Worm (Caenorhabditis elegans): ENCODE measurements around the gene F59B2.14.
"Not testable (repeated sequence)": the region's sequence is repeated elsewhere in the genome, so short reads cannot be mapped to it uniquely, and the experiment has no call there.

The F59B2.14 gene

ce11 chrIII:8996686-8997085, 25.7 kb downstream of the F59B2.14 start, which contains the start of gene skat-1:
Gene skat-1, minus strand, starts transcription at chrIII:8996786.
- TF ChIP-seq unc-62 (GFP tag; optimal IDR thresholded peaks at IDR 0.05) = no peak

DNA sequence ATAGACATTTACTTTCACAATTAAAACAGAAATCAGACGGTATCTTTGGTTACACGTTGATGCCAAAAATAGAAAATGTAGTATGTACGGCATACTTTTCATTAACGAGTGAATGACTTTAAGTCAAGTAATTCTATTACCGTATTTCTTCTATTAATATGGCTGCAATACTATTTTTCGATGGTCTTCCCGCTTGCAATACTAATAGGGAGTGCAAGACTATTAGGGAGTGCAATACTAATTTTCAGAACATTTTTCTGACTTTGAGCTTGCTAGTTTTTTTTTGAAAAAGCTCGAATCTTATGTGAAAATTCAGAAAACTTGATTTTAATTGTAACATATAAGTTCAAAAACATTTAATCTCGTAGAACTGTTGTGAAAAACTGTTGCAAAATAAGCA, 32.7 kb downstream of the F59B2.14 start, which contains the start of gene R08D7.7:
Gene R08D7.7, plus strand, starts transcription at position 301 of the 400 bp plus-strand sequence.
- not testable (repeated sequence) for TF ChIP-seq unc-62 (GFP tag; optimal IDR thresholded peaks at IDR 0.05)

ce11 chrIII:8988544-8988943, 33.9 kb downstream of the F59B2.14 start:
- TF ChIP-seq unc-62 (GFP tag; optimal IDR thresholded peaks at IDR 0.05) = no peak

ce11 chrIII:8988061-8988460, 34.4 kb downstream of the F59B2.14 start:
- TF ChIP-seq unc-62 (GFP tag; optimal IDR thresholded peaks at IDR 0.05) = no peak

DNA sequence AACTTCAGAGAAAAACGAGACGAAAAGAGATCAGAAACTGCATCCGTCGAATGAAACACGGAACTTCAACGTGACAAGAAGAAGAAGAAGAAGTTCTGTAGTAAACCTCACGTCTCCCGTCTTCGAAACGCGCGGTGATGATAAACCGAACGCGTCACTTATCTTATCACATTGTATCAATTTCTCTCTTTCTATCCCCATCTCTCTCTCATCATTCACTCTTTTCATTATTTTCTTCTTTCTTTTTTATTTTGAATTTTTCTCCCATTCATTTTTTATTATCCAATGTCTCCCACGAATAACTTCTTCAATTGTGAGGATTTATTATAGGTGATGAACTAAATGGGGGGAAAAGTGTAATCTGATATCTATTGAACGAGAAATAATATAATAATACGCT, 35.6 kb downstream of the F59B2.14 start:
- TF ChIP-seq unc-62 (GFP tag; optimal IDR thresholded peaks at IDR 0.05) = no peak

ce11 chrIII:8985965-8986364, 36.5 kb downstream of the F59B2.14 start:
- no peak for TF ChIP-seq unc-62 (GFP tag; optimal IDR thresholded peaks at IDR 0.05)

- no peak for TF ChIP-seq unc-62 (GFP tag; optimal IDR thresholded peaks at IDR 0.05)
These were observed 37.0 kb downstream of the F59B2.14 start for ce11 chrIII:8985461-8985860.

DNA sequence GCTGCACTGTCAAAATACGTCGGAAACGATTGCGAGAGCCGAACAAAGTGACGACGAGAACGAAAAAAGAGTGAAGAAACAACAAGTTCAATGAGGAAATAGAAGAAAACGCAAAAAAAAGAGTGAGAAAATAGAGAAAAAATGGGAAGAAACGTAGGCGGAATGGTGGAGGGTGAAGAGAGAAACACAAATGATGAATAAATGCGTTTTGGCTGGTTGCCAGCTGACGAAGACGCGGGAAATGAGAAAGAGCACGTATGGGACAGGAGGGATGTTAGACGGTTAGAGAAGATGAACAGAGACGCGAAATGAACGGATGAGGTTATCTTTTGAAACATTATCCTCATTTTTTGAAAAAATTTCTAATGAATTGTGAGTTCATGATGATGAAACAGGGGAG, 37.5 kb downstream of the F59B2.14 start:
- TF ChIP-seq unc-62 (GFP tag; optimal IDR thresholded peaks at IDR 0.05) = no peak

DNA sequence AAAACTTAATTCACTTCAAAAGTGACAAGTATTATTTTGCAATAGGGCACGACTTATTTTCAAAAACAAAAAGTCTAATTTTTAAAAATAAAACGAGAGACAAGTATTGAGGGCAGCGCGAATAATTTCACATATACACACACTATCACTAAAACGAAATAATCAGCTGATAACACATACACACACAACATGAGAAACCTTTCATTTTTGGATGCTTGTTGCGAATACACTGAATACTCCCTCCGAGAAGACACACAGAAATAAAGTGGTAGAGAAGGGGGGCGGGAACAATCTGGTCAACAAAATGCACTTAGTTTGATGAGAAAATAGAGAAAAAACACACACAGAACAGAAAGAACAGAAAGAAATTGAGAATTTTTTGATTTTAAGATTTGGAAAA, 38.0 kb downstream of the F59B2.14 start:
- no peak for TF ChIP-seq unc-62 (GFP tag; optimal IDR thresholded peaks at IDR 0.05)

DNA sequence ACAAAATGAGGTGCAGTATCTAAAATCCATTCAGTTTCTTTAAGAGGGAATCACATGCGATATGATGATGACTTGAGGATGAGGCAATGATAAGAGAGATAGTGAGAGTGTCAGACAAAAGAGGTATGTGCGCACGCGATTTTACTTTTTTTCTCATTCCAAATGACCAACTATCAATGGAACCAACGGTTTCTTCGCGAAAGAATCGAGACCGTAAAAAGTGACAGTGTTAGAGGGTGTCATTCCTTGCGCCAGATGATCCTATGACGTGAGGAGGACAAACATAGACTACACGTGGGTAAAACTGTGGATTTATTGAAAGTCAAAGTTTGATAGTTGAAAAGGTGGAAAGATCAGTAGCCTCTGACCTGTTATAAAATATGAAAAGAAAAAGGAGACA, 38.6 kb downstream of the F59B2.14 start:
- TF ChIP-seq unc-62 (GFP tag; optimal IDR thresholded peaks at IDR 0.05) = no peak

ce11 chrIII:8983135-8983534, 39.3 kb downstream of the F59B2.14 start:
- TF ChIP-seq unc-62 (GFP tag; optimal IDR thresholded peaks at IDR 0.05) = no peak

DNA sequence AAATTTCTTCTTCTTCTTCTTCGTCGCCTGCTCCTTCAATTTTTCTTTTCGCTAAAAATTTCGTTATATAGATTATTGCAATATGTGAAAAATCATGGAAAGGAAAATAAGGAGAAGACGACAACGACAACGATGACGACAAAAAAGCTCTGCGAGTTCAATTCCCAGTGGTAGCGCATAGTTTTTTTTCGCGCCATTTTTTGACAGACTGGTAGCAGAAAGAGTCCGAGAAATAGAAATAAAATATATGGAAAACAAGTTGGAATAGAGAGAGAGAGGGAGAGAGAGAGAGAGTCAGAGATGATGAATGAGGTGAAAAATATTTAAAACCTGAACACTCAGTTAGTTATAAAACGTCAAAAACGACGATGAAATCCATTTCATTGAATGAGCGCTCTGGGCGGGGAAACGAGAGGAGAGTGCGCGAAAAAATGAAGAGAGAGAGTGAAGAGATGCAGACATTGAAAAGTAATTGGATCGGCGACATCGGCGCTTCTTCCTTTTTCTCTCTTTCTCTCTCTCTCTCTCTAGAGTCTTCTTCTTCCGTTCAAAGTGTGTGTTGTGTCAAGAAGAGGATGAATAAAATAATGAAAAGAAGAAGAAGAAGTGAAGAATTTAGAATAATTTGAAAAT, 40.5 kb downstream of the F59B2.14 start, which contains the start of gene pde-2:
Gene pde-2, minus strand, starts transcription at position 51 of the 633 bp plus-strand sequence.
- no peak for TF ChIP-seq unc-62 (GFP tag; optimal IDR thresholded peaks at IDR 0.05)

DNA sequence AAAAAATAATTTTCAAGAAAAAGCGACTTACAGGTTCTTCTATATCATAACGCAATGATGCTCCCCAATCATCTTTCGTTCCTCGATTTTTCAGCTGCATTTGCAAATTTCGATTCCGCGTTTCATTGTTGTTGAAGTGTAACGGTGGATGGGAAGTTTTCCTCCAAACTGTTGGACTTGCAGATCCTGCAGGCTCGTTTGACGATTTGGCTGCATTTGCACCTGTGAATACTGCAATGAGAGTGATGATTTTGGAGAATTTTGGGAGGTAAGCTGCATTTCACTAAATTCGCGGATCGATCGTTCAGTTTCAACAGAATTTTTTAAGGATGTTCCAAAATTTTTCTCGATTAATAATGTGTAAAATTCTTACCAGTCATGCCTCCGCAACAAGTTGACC, 41.5 kb downstream of the F59B2.14 start:
- TF ChIP-seq unc-62 (GFP tag; optimal IDR thresholded peaks at IDR 0.05) = no peak

ce11 chrIII:8978512-8979352, 43.7 kb downstream of the F59B2.14 start:
- no peak for TF ChIP-seq unc-62 (GFP tag; optimal IDR thresholded peaks at IDR 0.05)

DNA sequence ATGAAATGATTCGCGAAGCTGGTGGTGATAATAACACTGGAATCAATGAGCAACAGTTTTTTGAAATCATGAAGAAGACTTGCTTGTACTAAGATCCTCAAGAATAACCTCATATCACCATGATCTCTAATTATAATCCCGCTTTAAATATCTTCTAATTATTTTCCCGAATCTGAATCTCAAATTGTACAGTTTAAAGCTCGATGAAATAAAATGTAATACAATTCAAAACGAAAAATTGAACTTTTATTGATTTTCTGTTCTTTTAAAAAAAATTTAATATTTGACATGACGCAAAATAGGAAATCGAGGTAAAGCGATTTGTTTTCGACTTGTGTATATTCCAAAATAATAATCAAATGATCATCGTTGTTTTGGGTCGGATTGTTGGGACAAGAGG, 47.6 kb downstream of the F59B2.14 start:
- TF ChIP-seq unc-62 (GFP tag; optimal IDR thresholded peaks at IDR 0.05) = no peak

DNA sequence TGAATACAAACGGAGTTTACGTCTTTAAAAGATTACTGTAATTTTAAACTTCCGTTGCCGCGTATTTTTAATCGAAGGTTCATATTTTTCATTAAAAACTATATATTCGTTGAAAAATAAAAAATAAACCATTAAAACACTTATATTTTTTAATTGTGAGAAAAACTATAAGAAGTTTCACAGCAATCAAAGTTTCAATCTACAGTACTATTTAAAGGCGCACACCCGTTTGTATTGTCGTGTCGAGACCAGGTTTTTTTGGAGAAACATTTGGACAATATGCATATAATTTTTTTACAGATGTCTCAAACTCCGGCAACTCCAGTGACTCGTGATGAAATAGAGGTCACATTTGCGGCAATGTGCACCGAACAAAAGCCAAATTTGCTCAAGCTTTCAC, 48.6 kb downstream of the F59B2.14 start, which contains the start of gene R08D7.5:
Gene R08D7.5, plus strand, starts transcription at position 301 of the 400 bp plus-strand sequence.
- TF ChIP-seq unc-62 (GFP tag; optimal IDR thresholded peaks at IDR 0.05) = no peak

ce11 chrIII:8973163-8973562, 49.3 kb downstream of the F59B2.14 start:
- no peak for TF ChIP-seq unc-62 (GFP tag; optimal IDR thresholded peaks at IDR 0.05)
